Worm (Caenorhabditis elegans): ENCODE data around the gene bir-2.

ce11 chrV:13589494-13590176, 21.0 kb downstream of the bir-2 start, which contains the start of the genes F53F4.2 and F53F4.18:
- no peak for TF ChIP-seq spr-1 (tag; optimal IDR thresholded peaks at IDR 0.05)
- no peak for TF ChIP-seq unc-62 (GFP tag; optimal IDR thresholded peaks at IDR 0.05 in 1 of 2)
- no peak for TF ChIP-seq unc-62 (tag; optimal IDR thresholded peaks at IDR 0.05)
- TF ChIP-seq fkh-10 (GFP tag; optimal IDR thresholded peaks at IDR 0.05), result no peak
- no peak for TF ChIP-seq lin-13 (GFP tag; optimal IDR thresholded peaks at IDR 0.05)
- TF ChIP-seq egl-27 (tag; optimal IDR thresholded peaks at IDR 0.05), result no peak
- no peak for TF ChIP-seq ama-1 (optimal IDR thresholded peaks at IDR 0.05)
- no peak for TF ChIP-seq aly-2 (tag; optimal IDR thresholded peaks at IDR 0.05)
- TF ChIP-seq zag-1 (tag; optimal IDR thresholded peaks at IDR 0.05), result no peak
- no peak for TF ChIP-seq ZK337.2 (GFP tag; IDR thresholded peaks at IDR 0.05)
- no peak for TF ChIP-seq F49E8.2 (tag; optimal IDR thresholded peaks at IDR 0.05; ENCODE audit: borderline replicate concordance)
- no peak for TF ChIP-seq lin-15B (tag; optimal IDR thresholded peaks at IDR 0.05)
- no peak for TF ChIP-seq pha-4 (GFP tag; IDR thresholded peaks at IDR 0.05)
- TF ChIP-seq pha-4 (tag; optimal IDR thresholded peaks at IDR 0.05), result no peak
- no peak for TF ChIP-seq dve-1 (tag; optimal IDR thresholded peaks at IDR 0.05; ENCODE audit: insufficient read depth)
